Fruit fly (Drosophila melanogaster) whole organism, prepupa: ENCODE data around the gene Max.

Experiments used
- CG11762 ChIP-seq: fragments of 200-800 bp; sonication (Bioruptor generic); optimal IDR thresholded peaks from 3 replicates; lab custom pipeline; 2016; ENCODE audit warnings: missing biosample characterization, missing genetic modification characterization; ENCODE audit not compliant: insufficient read depth
- Eip78C ChIP-seq: fragments of 200-800 bp; sonication (Bioruptor generic); peaks from one replicate; lab custom pipeline; 2016; ENCODE audit warnings: missing biosample characterization, missing genetic modification characterization
- Eip93F ChIP-seq: fragments of 200-800 bp; sonication (Bioruptor generic); optimal IDR thresholded peaks from 2 replicates; lab custom pipeline; 2016; ENCODE audit warnings: missing biosample characterization, mild to moderate bottlenecking, missing genetic modification characterization
- Hr4 ChIP-seq: fragments of 200-800 bp; sonication (Bioruptor generic); optimal IDR thresholded peaks from 3 replicates; lab custom pipeline; 2016; ENCODE audit warnings: missing biosample characterization, missing genetic modification characterization
- achi ChIP-seq: fragments of 200-800 bp; sonication (Bioruptor generic); optimal IDR thresholded peaks from 3 replicates; lab custom pipeline; 2016; ENCODE audit warnings: missing biosample characterization, missing genetic modification characterization

- no peak for TF ChIP-seq CG11762 (GFP tag; lab: Kevin White, UChicago)
- TF ChIP-seq achi (GFP tag; lab: Kevin White, UChicago), result no peak
- TF ChIP-seq Eip78C (GFP tag; lab: Kevin White, UChicago), result peak; percentile 60
- no peak for TF ChIP-seq Eip93F (GFP tag; lab: Kevin White, UChicago)
- TF ChIP-seq Hr4 (GFP tag; lab: Kevin White, UChicago), result no peak
These were observed 4.9 kb upstream of the Max start, which contains the start of the genes Aldh7A1 and CG14085 for dm6 chr3L:19268720-19269401.
